Worm (Caenorhabditis elegans) whole organism, L1 larva: Measurements from ENCODE around the gene pptr-2.

Experiments used
- C04F5.9 ChIP-seq: sonication (generic microtip); optimal IDR thresholded peaks from 2 replicates; lab custom pipeline; 2016; ENCODE audit warnings: missing genetic modification characterization, missing compliant biosample characterization
- C34B4.2 ChIP-seq: sonication (generic microtip); optimal IDR thresholded peaks from 2 replicates; lab custom pipeline; 2017; ENCODE audit warnings: mild to moderate bottlenecking, missing genetic modification characterization, missing compliant biosample characterization
- alr-1 ChIP-seq: fragments of 200-800 bp; sonication (Bioruptor generic); optimal IDR thresholded peaks from 2 replicates; lab custom pipeline; 2018; ENCODE audit warnings: borderline replicate concordance, mild to moderate bottlenecking, missing genetic modification characterization, missing compliant biosample characterization
- aly-2 ChIP-seq: fragments of 150-350 bp; optimal IDR thresholded peaks from 2 replicates; lab custom pipeline; 2014; ENCODE audit warnings: missing biosample characterization, missing genetic modification characterization
- ama-1 ChIP-seq: fragments of 150-350 bp; optimal IDR thresholded peaks from 2 replicates; lab custom pipeline; 2014
- ceh-63 ChIP-seq: fragments of 200-800 bp; sonication (Bioruptor generic); optimal IDR thresholded peaks from 2 replicates; lab custom pipeline; 2018; ENCODE audit warnings: mild to moderate bottlenecking, missing genetic modification characterization, missing compliant biosample characterization
- ceh-8 ChIP-seq: fragments of 200-800 bp; sonication (Bioruptor generic); optimal IDR thresholded peaks from 2 replicates; lab custom pipeline; 2018; ENCODE audit warnings: mild to moderate bottlenecking, missing genetic modification characterization, moderate library complexity, missing compliant biosample characterization
- ces-1 ChIP-seq: fragments of 150-350 bp; optimal IDR thresholded peaks from 2 replicates; lab custom pipeline; 2014; ENCODE audit warnings: missing biosample characterization, missing genetic modification reagents, missing genetic modification characterization
- dsc-1 ChIP-seq: sonication (generic microtip); optimal IDR thresholded peaks from 2 replicates; lab custom pipeline; 2016; ENCODE audit warnings: mild to moderate bottlenecking, missing genetic modification characterization, missing compliant biosample characterization
- efl-1 ChIP-seq, 4 experiments: fragments of 150-350 bp; optimal IDR thresholded peaks in 3 of 4; peaks in 1 of 4; 1 replicate in 1 of 4; 2 replicates in 3 of 4; lab custom pipeline; 2014; ENCODE audit warnings: missing biosample characterization in 2 of 4, missing genetic modification characterization in 2 of 4, missing genetic modification reagents in 2 of 4
- efl-3 ChIP-seq: fragments of 200-800 bp; sonication (Bioruptor generic); optimal IDR thresholded peaks from 2 replicates; lab custom pipeline; 2018; ENCODE audit warnings: mild to moderate bottlenecking, missing genetic modification characterization, missing compliant biosample characterization
- egl-27 ChIP-seq, 2 experiments: fragments of 150-350 bp in 1 of 2; sonication (generic microtip); optimal IDR thresholded peaks; 3 replicates each; lab custom pipeline; 2017 to 2018; ENCODE audit warnings: missing biosample characterization in 2 of 2, missing genetic modification characterization in 2 of 2, missing genetic modification reagents in 2 of 2
- elt-3 ChIP-seq, 6 experiments: fragments of 150-350 bp in 1 of 6; sonication (generic microtip); optimal IDR thresholded peaks; 2 replicates each; lab custom pipeline; 2017 to 2018; ENCODE audit warnings: missing biosample characterization in 6 of 6, missing genetic modification characterization in 6 of 6, inconsistent platforms in 1 of 6
- ets-5 ChIP-seq: fragments of 200-800 bp; sonication (Bioruptor generic); IDR thresholded peaks from 2 replicates; pipeline ENCODE4 v1.3.6; 2022; ENCODE audit warnings: missing genetic modification characterization, missing compliant biosample characterization
- fkh-8 ChIP-seq: sonication (generic microtip); optimal IDR thresholded peaks from 2 replicates; lab custom pipeline; 2016; ENCODE audit warnings: mild to moderate bottlenecking, missing genetic modification characterization, missing compliant biosample characterization
- grh-1 ChIP-seq: fragments of 200-800 bp; sonication (Bioruptor generic); IDR thresholded peaks from 2 replicates; pipeline ENCODE4 v1.3.6; 2022; ENCODE audit warnings: missing genetic modification reagents, missing genetic modification characterization, missing compliant biosample characterization
- hlh-17 ChIP-seq: fragments of 200-800 bp; sonication (Bioruptor generic); optimal IDR thresholded peaks from 2 replicates; lab custom pipeline; 2018; ENCODE audit warnings: missing genetic modification characterization, mild to moderate bottlenecking, missing compliant biosample characterization, moderate library complexity, borderline replicate concordance
- hlh-4 ChIP-seq: sonication (generic microtip); optimal IDR thresholded peaks from 2 replicates; lab custom pipeline; 2016; ENCODE audit warnings: mild to moderate bottlenecking, missing genetic modification characterization, missing compliant biosample characterization
- irx-1 ChIP-seq: sonication (generic microtip); optimal IDR thresholded peaks from 2 replicates; lab custom pipeline; 2016; ENCODE audit warnings: missing genetic modification characterization, missing compliant biosample characterization
- lin-13 ChIP-seq: fragments of 150-350 bp; optimal IDR thresholded peaks from 2 replicates; lab custom pipeline; 2014; ENCODE audit warnings: missing biosample characterization, missing genetic modification reagents, missing genetic modification characterization
- lin-14 ChIP-seq: fragments of 200-800 bp; sonication (Bioruptor generic); optimal IDR thresholded peaks from 2 replicates; lab custom pipeline; 2018; ENCODE audit warnings: mild to moderate bottlenecking, missing genetic modification characterization, moderate library complexity, missing compliant biosample characterization
- lin-35 ChIP-seq, 2 experiments: fragments of 150-350 bp; optimal IDR thresholded peaks; 2 replicates each; lab custom pipeline; 2014; ENCODE audit warnings: missing biosample characterization in 2 of 2, missing genetic modification characterization in 2 of 2, missing genetic modification reagents in 2 of 2
- lin-39 ChIP-seq: fragments of 150-350 bp; optimal IDR thresholded peaks from 2 replicates; lab custom pipeline; 2014; ENCODE audit warnings: missing biosample characterization, missing genetic modification reagents, missing genetic modification characterization
- mab-9 ChIP-seq: fragments of 200-800 bp; sonication (Bioruptor generic); IDR thresholded peaks from 2 replicates; pipeline ENCODE4 v1.3.6; 2022; ENCODE audit warnings: missing genetic modification reagents, missing genetic modification characterization, missing compliant biosample characterization
- mdl-1 ChIP-seq, 2 experiments: fragments of 150-350 bp; optimal IDR thresholded peaks; 2 replicates each; lab custom pipeline; 2014 to 2017; ENCODE audit warnings: missing biosample characterization in 2 of 2, missing genetic modification characterization in 2 of 2, inconsistent platforms in 1 of 2
- nhr-11 ChIP-seq: fragments of 150-350 bp; optimal IDR thresholded peaks from 2 replicates; lab custom pipeline; 2014; ENCODE audit warnings: missing biosample characterization, missing genetic modification characterization
- nhr-19 ChIP-seq: fragments of 200-800 bp; sonication (Bioruptor generic); conservative IDR thresholded peaks from 2 replicates; pipeline ENCODE4 v1.3.6; 2022; ENCODE audit warnings: missing genetic modification characterization, missing compliant biosample characterization
- nhr-20 ChIP-seq: sonication (generic microtip); optimal IDR thresholded peaks from 2 replicates; lab custom pipeline; 2016; ENCODE audit warnings: mild to moderate bottlenecking, missing genetic modification characterization, missing compliant biosample characterization
- nhr-28 ChIP-seq: fragments of 150-350 bp; optimal IDR thresholded peaks from 2 replicates; lab custom pipeline; 2014; ENCODE audit warnings: missing biosample characterization, missing genetic modification characterization
- nhr-47 ChIP-seq: sonication (generic microtip); optimal IDR thresholded peaks from 2 replicates; lab custom pipeline; 2016; ENCODE audit warnings: mild to moderate bottlenecking, missing genetic modification characterization, moderate library complexity, missing compliant biosample characterization
- nhr-71 ChIP-seq: sonication (generic microtip); optimal IDR thresholded peaks from 2 replicates; lab custom pipeline; 2016; ENCODE audit warnings: mild to moderate bottlenecking, missing genetic modification characterization, moderate library complexity, missing compliant biosample characterization
- nhr-77 ChIP-seq: fragments of 150-350 bp; optimal IDR thresholded peaks from 2 replicates; lab custom pipeline; 2014; ENCODE audit warnings: missing biosample characterization, missing genetic modification characterization
- nhr-84 ChIP-seq: sonication (generic microtip); optimal IDR thresholded peaks from 2 replicates; lab custom pipeline; 2017; ENCODE audit warnings: missing biosample characterization, missing genetic modification characterization
- nhr-85 ChIP-seq: sonication (generic microtip); peaks from one replicate; lab custom pipeline; 2016; ENCODE audit warnings: missing genetic modification characterization, inconsistent platforms, missing compliant biosample characterization
- pax-3 ChIP-seq: fragments of 200-800 bp; sonication (Bioruptor generic); optimal IDR thresholded peaks from 2 replicates; lab custom pipeline; 2018; ENCODE audit warnings: mild to moderate bottlenecking, missing genetic modification characterization, moderate library complexity, missing compliant biosample characterization
- skn-1 ChIP-seq: fragments of 150-350 bp; optimal IDR thresholded peaks from 2 replicates; lab custom pipeline; 2014; ENCODE audit warnings: missing biosample characterization, missing genetic modification characterization
- snpc-4 ChIP-seq: fragments of 150-350 bp; optimal IDR thresholded peaks from 2 replicates; lab custom pipeline; 2014; ENCODE audit warnings: missing biosample characterization, missing genetic modification characterization
- snu-23 ChIP-seq: sonication (generic microtip); optimal IDR thresholded peaks from 2 replicates; lab custom pipeline; 2016; ENCODE audit warnings: missing genetic modification characterization, missing compliant biosample characterization
- sox-4 ChIP-seq: sonication (generic microtip); optimal IDR thresholded peaks from 2 replicates; lab custom pipeline; 2016; ENCODE audit warnings: missing genetic modification characterization, missing compliant biosample characterization
- unc-30 ChIP-seq: sonication (generic microtip); optimal IDR thresholded peaks from 2 replicates; lab custom pipeline; 2017; ENCODE audit warnings: missing biosample characterization, missing genetic modification characterization
- unc-62 ChIP-seq: fragments of 150-350 bp; optimal IDR thresholded peaks from 2 replicates; lab custom pipeline; 2014; ENCODE audit warnings: missing biosample characterization, missing genetic modification reagents, missing genetic modification characterization
- unc-86 ChIP-seq: sonication (generic microtip); optimal IDR thresholded peaks from 2 replicates; lab custom pipeline; 2016; ENCODE audit warnings: missing genetic modification characterization, missing compliant biosample characterization
- unc-98 ChIP-seq: fragments of 200-800 bp; sonication (Bioruptor generic); IDR thresholded peaks from 2 replicates; pipeline ENCODE4 v1.3.6; 2022; ENCODE audit warnings: missing genetic modification characterization, missing compliant biosample characterization
- vab-15 ChIP-seq: sonication (generic microtip); optimal IDR thresholded peaks from 2 replicates; lab custom pipeline; 2017; ENCODE audit warnings: missing genotype, mild to moderate bottlenecking, missing genetic modification characterization, missing compliant biosample characterization
- xbp-1 ChIP-seq: sonication (generic microtip); optimal IDR thresholded peaks from 2 replicates; lab custom pipeline; 2016; ENCODE audit warnings: missing genetic modification characterization, missing compliant biosample characterization
- zip-4 ChIP-seq: fragments of 200-800 bp; sonication (Bioruptor generic); optimal IDR thresholded peaks from 2 replicates; lab custom pipeline; 2018; ENCODE audit warnings: mild to moderate bottlenecking, missing genetic modification characterization, moderate library complexity, missing compliant biosample characterization
- ztf-11 ChIP-seq, 2 experiments: sonication (generic microtip); optimal IDR thresholded peaks; 2 replicates each; lab custom pipeline; 2016 to 2017; ENCODE audit warnings: missing genetic modification characterization in 2 of 2, missing biosample characterization in 1 of 2, missing compliant biosample characterization in 1 of 2

pptr-2 gene

ce11 chrV:11033241-11033640 lies 1.5 kb downstream of the pptr-2 start (continued):
- TF ChIP-seq lin-14 (GFP tag; lab: Kevin White, UChicago) (no peak), nhr-19 (GFP tag; lab: Robert Waterston, UW) (no peak), unc-30 (tag; lab: Kevin White, UChicago) (no peak), ztf-11 (tag; optimal IDR thresholded peaks at IDR 0.05; lab: Kevin White, UChicago) (no peak), dsc-1 (tag; lab: Kevin White, UChicago) (no peak), nhr-20 (no peak), ets-5 (GFP tag; lab: Robert Waterston, UW) (no peak), snu-23 (no peak), nhr-77 (tag; lab: Kevin White, UChicago) (no peak), irx-1 (no peak)

DNA sequence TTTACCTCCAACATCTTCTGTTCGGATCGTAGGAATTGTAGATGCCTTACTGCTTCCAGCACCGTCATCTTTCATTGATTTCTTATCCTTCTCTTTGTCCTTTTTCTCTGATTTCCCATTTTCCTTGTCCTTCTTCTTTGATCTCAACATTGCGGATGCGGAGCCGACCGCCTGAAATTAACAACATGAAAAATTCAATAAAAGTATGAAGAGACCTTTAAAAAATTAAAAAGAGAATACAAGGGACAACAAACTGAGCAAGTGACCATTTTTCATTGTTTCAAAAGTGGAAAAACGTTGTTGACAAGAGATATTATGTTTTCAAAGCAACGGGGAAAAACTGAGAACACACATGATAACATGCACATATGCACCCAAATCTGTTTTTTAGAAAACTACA lies 4.1 kb downstream of the pptr-2 start:
- TF ChIP-seq skn-1 (tag; lab: Kevin White, UChicago) (no peak), C04F5.9 (tag; lab: Kevin White, UChicago) (no peak), nhr-47 (tag; lab: Kevin White, UChicago) (no peak)

DNA sequence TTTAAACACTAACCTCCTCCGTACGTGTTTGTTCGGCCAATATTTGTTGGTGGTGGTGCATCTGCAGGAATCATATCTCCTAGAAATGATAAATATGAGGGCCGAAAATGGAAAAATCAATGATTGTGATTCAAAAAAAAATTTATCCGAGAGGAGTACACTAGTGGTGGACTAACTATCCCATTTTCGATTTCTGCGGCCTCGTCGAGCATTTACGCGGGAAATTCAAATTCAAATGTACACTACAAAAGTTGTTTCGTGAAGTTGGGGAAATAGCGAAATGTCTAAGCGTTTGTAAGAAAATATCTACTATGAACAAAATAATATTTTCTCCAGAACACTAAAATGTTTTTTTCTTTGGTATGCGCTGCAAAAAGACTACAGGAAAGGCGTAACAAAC lies 5.4 kb downstream of the pptr-2 start:
- TF ChIP-seq mab-9 (GFP tag; lab: Robert Waterston, UW): 0 out of 2 replicates have a peak, but pooled peaks have one; percentile 48
- TF ChIP-seq ceh-63 (GFP tag; lab: Kevin White, UChicago): no peak
- peak; percentile 55 for TF ChIP-seq ceh-8 (GFP tag; lab: Kevin White, UChicago)
- TF ChIP-seq skn-1 (tag; lab: Kevin White, UChicago): peak; percentile 45
- TF ChIP-seq grh-1 (GFP tag; lab: Robert Waterston, UW): peak; percentile 62
- TF ChIP-seq lin-14 (GFP tag; lab: Kevin White, UChicago): peak; percentile 38
- TF ChIP-seq pax-3 (tag; lab: Kevin White, UChicago): peak; percentile 80
- TF ChIP-seq lin-35 (GFP tag; optimal IDR thresholded peaks at IDR 0.05; lab: Kevin White, UChicago): peak; percentile 93 to 97
- peak in 1 of 2 experiments; percentile 28 for TF ChIP-seq mdl-1 (tag; optimal IDR thresholded peaks at IDR 0.05; lab: Kevin White, UChicago)
- TF ChIP-seq nhr-11 (tag; lab: Kevin White, UChicago): no peak
- peak; percentile 78 for TF ChIP-seq dsc-1 (tag; lab: Kevin White, UChicago)
- TF ChIP-seq lin-13 (GFP tag; lab: Kevin White, UChicago): peak; percentile 56
- TF ChIP-seq nhr-20: peak; percentile 81
- no peak for TF ChIP-seq unc-30 (tag; lab: Kevin White, UChicago)
- no peak for TF ChIP-seq vab-15 (tag; lab: Kevin White, UChicago)
- peak; percentile 80 for TF ChIP-seq xbp-1 (tag; lab: Kevin White, UChicago)
- TF ChIP-seq nhr-47 (tag; lab: Kevin White, UChicago): peak; percentile 86
- TF ChIP-seq snpc-4 (tag; lab: Kevin White, UChicago): peak; percentile 22
- no peak for TF ChIP-seq efl-3
- TF ChIP-seq nhr-84 (tag; lab: Kevin White, UChicago): no peak
- no peak for TF ChIP-seq unc-62 (GFP tag; lab: Kevin White, UChicago)
- TF ChIP-seq alr-1 (tag; lab: Kevin White, UChicago): no peak
- peak; percentile 46; the same call in 1 of the 2 replicates for TF ChIP-seq unc-98 (GFP tag; lab: Robert Waterston, UW)
- TF ChIP-seq nhr-28 (tag; lab: Kevin White, UChicago): no peak
- TF ChIP-seq nhr-85 (tag; lab: Kevin White, UChicago): peak; percentile 94
- peak; percentile 95 to 97 for TF ChIP-seq efl-1 (optimal IDR thresholded peaks at IDR 0.05; lab: Kevin White, UChicago)
- peak; percentile 93 to 99 for TF ChIP-seq efl-1 (GFP tag; optimal IDR thresholded peaks at IDR 0.05 in 1 of 2; lab: Kevin White, UChicago)
- TF ChIP-seq zip-4 (GFP tag; lab: Kevin White, UChicago): peak; percentile 11
- no peak for TF ChIP-seq ces-1
- peak; percentile 74 for TF ChIP-seq sox-4 (tag; lab: Kevin White, UChicago)
- TF ChIP-seq snu-23: peak; percentile 73
- peak; percentile 42 for TF ChIP-seq fkh-8 (tag; lab: Kevin White, UChicago)
- peak; percentile 66 for TF ChIP-seq unc-86
- no peak for TF ChIP-seq C34B4.2 (tag; lab: Kevin White, UChicago)
- no peak for TF ChIP-seq ama-1
- TF ChIP-seq hlh-4: no peak
- no peak for TF ChIP-seq aly-2 (tag; lab: Kevin White, UChicago)
- peak in 1 of 6 experiments; percentile 30 for TF ChIP-seq elt-3 (tag; optimal IDR thresholded peaks at IDR 0.05; lab: Kevin White, UChicago)
- no peak for TF ChIP-seq egl-27 (tag; optimal IDR thresholded peaks at IDR 0.05; lab: Kevin White, UChicago)
- TF ChIP-seq lin-39 (tag; lab: Kevin White, UChicago): peak; percentile 0
- TF ChIP-seq hlh-17: no peak
- peak; percentile 72 for TF ChIP-seq nhr-19 (GFP tag; lab: Robert Waterston, UW)
- peak; percentile 83 for TF ChIP-seq nhr-71 (tag; lab: Kevin White, UChicago)
